Fruit fly (Drosophila melanogaster) S2 (cell line): ENCODE data around the gene EAChm.

ENCODE experiments used
- CG8478 ChIP-seq: fragments of >200 bp; optimal IDR thresholded peaks from 2 replicates; lab custom pipeline; 2018
- CTCF ChIP-seq, 2 experiments: fragments of >200 bp; optimal IDR thresholded peaks; 2 replicates each; lab custom pipeline; 2018

dm6 chr3L:15076380-15076779 lies 21.8 kb downstream of the EAChm start:
- TF ChIP-seq CG8478 (no peak), CTCF (optimal IDR thresholded peaks at IDR 0.05; lab: Kevin White, UChicago) (no peak)
